Worm (Caenorhabditis elegans) whole organism, midembryonic: Measurements from ENCODE around the gene C10C5.5.

Experiments used
- T22C8.4 ChIP-seq: fragments of 200-800 bp; sonication (Bioruptor generic); IDR thresholded peaks from 2 replicates; pipeline ENCODE4 v1.3.6; 2022; ENCODE audit warnings: missing genetic modification characterization, missing compliant biosample characterization
- cog-1 ChIP-seq: sonication (generic microtip); optimal IDR thresholded peaks from 2 replicates; lab custom pipeline; 2016; ENCODE audit warnings: missing genetic modification characterization, missing compliant biosample characterization
- flt-1 ChIP-seq: fragments of 200-800 bp; sonication (Bioruptor generic); IDR thresholded peaks from 2 replicates; pipeline ENCODE4 v1.3.6; 2022; ENCODE audit warnings: missing genetic modification characterization, missing compliant biosample characterization
- klf-2 ChIP-seq: fragments of 200-800 bp; sonication (Bioruptor generic); conservative IDR thresholded peaks from 2 replicates; pipeline ENCODE4 v1.3.6; 2022; ENCODE audit warnings: missing genetic modification reagents, missing genetic modification characterization, missing compliant biosample characterization
- med-1 ChIP-seq: sonication (generic microtip); optimal IDR thresholded peaks from 2 replicates; lab custom pipeline; 2017; ENCODE audit warnings: missing genetic modification characterization, mild to moderate bottlenecking, missing compliant biosample characterization, antibody characterized with exemption, missing genetic modification reagents; ENCODE audit not compliant: insufficient read depth
- tab-1 ChIP-seq: fragments of 200-800 bp; sonication (Bioruptor generic); IDR thresholded peaks from 2 replicates; pipeline ENCODE4 v1.3.6; 2022; ENCODE audit warnings: missing genetic modification characterization, missing compliant biosample characterization
- ztf-29 ChIP-seq: fragments of 200-800 bp; sonication (Bioruptor generic); IDR thresholded peaks from 2 replicates; pipeline ENCODE4 v1.3.6; 2022; ENCODE audit warnings: missing genetic modification reagents, missing genetic modification characterization, missing compliant biosample characterization

- TF ChIP-seq tab-1 (GFP tag; lab: Robert Waterston, UW) (no peak), flt-1 (GFP tag; lab: Robert Waterston, UW) (no peak), cog-1 (tag; lab: Kevin White, UChicago) (no peak), med-1 (GFP tag; lab: Kevin White, UChicago) (no peak), klf-2 (GFP tag; lab: Robert Waterston, UW) (no peak), ztf-29 (GFP tag; lab: Robert Waterston, UW) (no peak), T22C8.4 (no peak)
Measured at ce11 chrIV:9336538-9337090, 44.6 kb upstream of the C10C5.5 start, which contains the start of gene T20D3.5.
